Worm (Caenorhabditis elegans): Measurements from ENCODE around the gene cng-1.

cng-1 gene

DNA sequence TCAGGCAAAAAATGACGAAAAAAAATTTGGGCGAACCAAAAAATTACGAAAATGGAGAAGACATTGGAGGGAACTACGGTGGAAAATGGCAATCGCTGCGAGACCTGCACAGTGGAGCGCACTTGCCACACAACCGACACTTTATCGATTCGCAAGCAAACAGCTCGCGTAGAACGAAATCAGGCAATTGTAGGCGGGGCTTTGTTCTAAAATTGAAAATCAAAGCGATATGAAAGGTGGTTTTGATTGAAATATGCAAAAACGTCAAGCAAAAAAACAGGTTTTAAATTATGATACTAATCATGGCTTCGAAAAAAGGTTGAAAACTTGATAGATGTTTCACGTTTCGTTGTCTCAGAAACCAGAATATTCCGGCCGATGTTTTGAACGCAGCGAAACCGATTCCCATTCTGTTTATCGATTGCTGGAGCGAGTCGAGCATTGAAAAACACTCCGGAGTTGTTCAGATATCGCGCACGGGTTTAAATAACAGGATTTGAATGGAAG, 29.0 kb downstream of the cng-1 start, which contains the start of the genes fib-1 and mut-15:
TSS of gene fib-1 (minus strand) at position 40 of the 507 bp plus-strand sequence.
TSS of gene mut-15 (plus strand) at position 360 of the 507 bp plus-strand sequence.
- TF ChIP-seq unc-62 (GFP tag; optimal IDR thresholded peaks at IDR 0.05) (no peak), ama-1 (optimal IDR thresholded peaks at IDR 0.05) (no peak), nhr-12 (tag; optimal IDR thresholded peaks at IDR 0.05) (no peak), snpc-4 (tag; optimal IDR thresholded peaks at IDR 0.05) (peak; percentile 83), nhr-25 (tag; optimal IDR thresholded peaks at IDR 0.05) (peak; percentile 91), ceh-82 (tag; optimal IDR thresholded peaks at IDR 0.05) (peak; percentile 15), ztf-4 (tag; optimal IDR thresholded peaks at IDR 0.05) (peak; percentile 70), sem-4 (tag; optimal IDR thresholded peaks at IDR 0.05) (peak; percentile 82), gmeb-1 (tag; optimal IDR thresholded peaks at IDR 0.05) (peak; percentile 89), mbf-1 (tag; optimal IDR thresholded peaks at IDR 0.05) (no peak), unc-39 (tag; optimal IDR thresholded peaks at IDR 0.05) (no peak), ztf-11 (tag; optimal IDR thresholded peaks at IDR 0.05) (no peak), lin-13 (GFP tag; optimal IDR thresholded peaks at IDR 0.05) (peak; percentile 89), Y55F3AM.14 (GFP tag; optimal IDR thresholded peaks at IDR 0.05) (peak; percentile 5), nhr-11 (tag; optimal IDR thresholded peaks at IDR 0.05) (peak; percentile 26), elt-3 (tag; optimal IDR thresholded peaks at IDR 0.05) (no peak), R02D3.7 (tag; optimal IDR thresholded peaks at IDR 0.05) (peak; percentile 68), sma-9 (GFP tag; optimal IDR thresholded peaks at IDR 0.05) (peak; percentile 93), sma-9 (tag; optimal IDR thresholded peaks at IDR 0.05) (no peak), nhr-23 (tag; optimal IDR thresholded peaks at IDR 0.05) (no peak), F13H6.1 (tag; optimal IDR thresholded peaks at IDR 0.05) (peak; percentile 92), aly-2 (tag; optimal IDR thresholded peaks at IDR 0.05) (no peak), dmd-4 (tag; optimal IDR thresholded peaks at IDR 0.05) (no peak), peb-1 (tag; optimal IDR thresholded peaks at IDR 0.05) (no peak), nhr-21 (tag; optimal IDR thresholded peaks at IDR 0.05) (peak; percentile 84), lin-39 (tag; optimal IDR thresholded peaks at IDR 0.05) (no peak), ZK546.5 (tag; optimal IDR thresholded peaks at IDR 0.05) (peak; percentile 45), nhr-77 (tag; optimal IDR thresholded peaks at IDR 0.05) (peak; percentile 21), ceh-16 (tag; optimal IDR thresholded peaks at IDR 0.05) (peak; percentile 38), nhr-237 (tag; optimal IDR thresholded peaks at IDR 0.05) (no peak), fos-1 (tag; optimal IDR thresholded peaks at IDR 0.05) (peak; percentile 69), lin-11 (tag; optimal IDR thresholded peaks at IDR 0.05) (peak; percentile 86), blmp-1 (tag; optimal IDR thresholded peaks at IDR 0.05; ENCODE audit: insufficient read depth) (peak; percentile 39), sma-3 (GFP tag; optimal IDR thresholded peaks at IDR 0.05) (peak; percentile 95), ztf-1 (GFP tag; conservative IDR thresholded peaks at IDR 0.05) (no peak), nhr-6 (tag; optimal IDR thresholded peaks at IDR 0.05) (no peak), unc-55 (GFP tag; optimal IDR thresholded peaks at IDR 0.05) (peak; percentile 93), lsy-2 (tag; optimal IDR thresholded peaks at IDR 0.05) (peak; percentile 91 to 98), zag-1 (tag; optimal IDR thresholded peaks at IDR 0.05) (peak; percentile 83), alr-1 (tag; optimal IDR thresholded peaks at IDR 0.05) (no peak), crh-2 (tag; optimal IDR thresholded peaks at IDR 0.05) (peak; percentile 87), nhr-10 (tag; optimal IDR thresholded peaks at IDR 0.05) (no peak), C34F6.9 (tag; optimal IDR thresholded peaks at IDR 0.05) (peak; percentile 93), nhr-129 (tag; optimal IDR thresholded peaks at IDR 0.05) (peak; percentile 96), elt-1 (tag; optimal IDR thresholded peaks at IDR 0.05) (no peak), mab-5 (tag; optimal IDR thresholded peaks at IDR 0.05) (peak; percentile 90), egl-27 (tag; optimal IDR thresholded peaks at IDR 0.05) (peak; percentile 77), skn-1 (tag; optimal IDR thresholded peaks at IDR 0.05) (no peak), mdl-1 (tag; optimal IDR thresholded peaks at IDR 0.05) (peak in 1 of 2 experiments; percentile 33)
